Fruit fly (Drosophila melanogaster) whole organism, prepupa: ENCODE measurements around the gene CG15734.

Experiments
- Blimp-1 ChIP-seq: fragments of 200-800 bp; sonication (Bioruptor generic); optimal IDR thresholded peaks from 3 replicates; lab custom pipeline; 2017; ENCODE audit warnings: missing biosample characterization, missing genetic modification characterization, mild to moderate bottlenecking, moderate library complexity, missing genetic modification reagents
- CG10631 ChIP-seq: fragments of 200-800 bp; sonication (Bioruptor generic); optimal IDR thresholded peaks from 2 replicates; lab custom pipeline; 2016; ENCODE audit warnings: missing biosample characterization, missing genetic modification characterization
- CG10669 ChIP-seq: fragments of 200-800 bp; sonication (Bioruptor generic); optimal IDR thresholded peaks from 3 replicates; lab custom pipeline; 2018; ENCODE audit warnings: missing biosample characterization, mild to moderate bottlenecking, missing genetic modification characterization, moderate library complexity
- CG11294 ChIP-seq: fragments of 200-800 bp; sonication (Bioruptor generic); IDR thresholded peaks from 2 replicates; pipeline ENCODE4 v1.3.6; 2022; ENCODE audit warnings: missing biosample characterization, missing genetic modification characterization
- CG11762 ChIP-seq: fragments of 200-800 bp; sonication (Bioruptor generic); optimal IDR thresholded peaks from 3 replicates; lab custom pipeline; 2016; ENCODE audit warnings: missing biosample characterization, missing genetic modification characterization; ENCODE audit not compliant: insufficient read depth
- CG11902 ChIP-seq: fragments of 200-800 bp; sonication (Bioruptor generic); optimal IDR thresholded peaks from 3 replicates; lab custom pipeline; 2016; ENCODE audit warnings: missing biosample characterization, missing genetic modification characterization
- CG3032 ChIP-seq: fragments of 200-800 bp; optimal IDR thresholded peaks from 2 replicates; lab custom pipeline; 2019; ENCODE audit warnings: missing biosample characterization, mild to moderate bottlenecking, missing genetic modification characterization, moderate library complexity
- CG31627 ChIP-seq: fragments of 200-800 bp; sonication (Bioruptor generic); optimal IDR thresholded peaks from 3 replicates; lab custom pipeline; 2016; ENCODE audit warnings: missing biosample characterization, missing genetic modification characterization
- CG34406 ChIP-seq: fragments of 200-800 bp; sonication (Bioruptor generic); optimal IDR thresholded peaks from 3 replicates; lab custom pipeline; 2016; ENCODE audit warnings: missing biosample characterization, missing genetic modification characterization
- CG3919 ChIP-seq: fragments of 200-800 bp; sonication (Bioruptor generic); optimal IDR thresholded peaks from 3 replicates; lab custom pipeline; 2016; ENCODE audit warnings: missing biosample characterization, missing genetic modification characterization
- CG4318 ChIP-seq: fragments of 200-800 bp; sonication (Bioruptor generic); optimal IDR thresholded peaks from 3 replicates; lab custom pipeline; 2017; ENCODE audit warnings: missing biosample characterization, mild to moderate bottlenecking, missing genetic modification characterization
- CG6792 ChIP-seq: fragments of 200-800 bp; sonication (Bioruptor generic); optimal IDR thresholded peaks from 3 replicates; lab custom pipeline; 2016; ENCODE audit warnings: missing biosample characterization, missing genetic modification characterization
- CG6808 ChIP-seq: fragments of 200-800 bp; sonication (Bioruptor generic); optimal IDR thresholded peaks from 3 replicates; lab custom pipeline; 2017; ENCODE audit warnings: missing biosample characterization, missing genetic modification characterization, mild to moderate bottlenecking, moderate library complexity, missing genetic modification reagents
- CG6854 ChIP-seq: fragments of 200-800 bp; sonication (Bioruptor generic); optimal IDR thresholded peaks from 2 replicates; lab custom pipeline; 2017; ENCODE audit warnings: missing biosample characterization, mild to moderate bottlenecking, missing genetic modification characterization
- CG8119 ChIP-seq: fragments of 200-800 bp; sonication (Bioruptor generic); IDR thresholded peaks from 3 replicates; pipeline ENCODE4 v1.3.6; 2022; ENCODE audit warnings: missing biosample characterization, missing genetic modification characterization
- CG8319 ChIP-seq: fragments of 200-800 bp; sonication (Bioruptor generic); optimal IDR thresholded peaks from 3 replicates; lab custom pipeline; 2016; ENCODE audit warnings: missing biosample characterization, missing genetic modification characterization
- CG8632 ChIP-seq: fragments of 200-800 bp; sonication (Bioruptor generic); optimal IDR thresholded peaks from 3 replicates; lab custom pipeline; 2016; ENCODE audit warnings: missing biosample characterization, missing genetic modification characterization
- CG9139 ChIP-seq: fragments of 200-800 bp; sonication (Bioruptor generic); optimal IDR thresholded peaks from 3 replicates; lab custom pipeline; 2017; ENCODE audit warnings: missing biosample characterization, mild to moderate bottlenecking, missing genetic modification characterization
- Eip75B ChIP-seq: fragments of 200-800 bp; sonication (Bioruptor generic); optimal IDR thresholded peaks from 3 replicates; lab custom pipeline; 2016; ENCODE audit warnings: missing biosample characterization, missing genetic modification characterization
- Eip78C ChIP-seq: fragments of 200-800 bp; sonication (Bioruptor generic); peaks from one replicate; lab custom pipeline; 2016; ENCODE audit warnings: missing biosample characterization, missing genetic modification characterization
- Eip93F ChIP-seq: fragments of 200-800 bp; sonication (Bioruptor generic); optimal IDR thresholded peaks from 2 replicates; lab custom pipeline; 2016; ENCODE audit warnings: missing biosample characterization, mild to moderate bottlenecking, missing genetic modification characterization
- Ets21C ChIP-seq: fragments of 200-800 bp; sonication (Bioruptor generic); optimal IDR thresholded peaks from 3 replicates; lab custom pipeline; 2016; ENCODE audit warnings: missing biosample characterization, missing genetic modification characterization
- Hr38 ChIP-seq: sonication (Bioruptor generic); optimal IDR thresholded peaks from 2 replicates; lab custom pipeline; 2016; ENCODE audit warnings: missing biosample characterization, missing genetic modification characterization
- Hr39 ChIP-seq: fragments of 200-800 bp; sonication (Bioruptor generic); optimal IDR thresholded peaks from 2 replicates; lab custom pipeline; 2016; ENCODE audit warnings: missing biosample characterization, missing genetic modification characterization
- Hr4 ChIP-seq: fragments of 200-800 bp; sonication (Bioruptor generic); optimal IDR thresholded peaks from 3 replicates; lab custom pipeline; 2016; ENCODE audit warnings: missing biosample characterization, missing genetic modification characterization
- Lpt ChIP-seq: fragments of 200-800 bp; sonication (Bioruptor generic); optimal IDR thresholded peaks from 3 replicates; lab custom pipeline; 2016; ENCODE audit warnings: missing biosample characterization, missing genetic modification characterization
- Met ChIP-seq: fragments of 200-800 bp; sonication (Bioruptor generic); optimal IDR thresholded peaks from 3 replicates; lab custom pipeline; 2016; ENCODE audit warnings: missing biosample characterization, missing genetic modification characterization
- OdsH ChIP-seq: fragments of 200-800 bp; sonication (Bioruptor generic); optimal IDR thresholded peaks from 3 replicates; lab custom pipeline; 2016; ENCODE audit warnings: missing biosample characterization, missing genetic modification characterization
- Smox ChIP-seq: fragments of 200-800 bp; sonication (Bioruptor generic); optimal IDR thresholded peaks from 3 replicates; lab custom pipeline; 2016; ENCODE audit warnings: missing biosample characterization, missing genetic modification characterization
- Sox15 ChIP-seq: fragments of 200-800 bp; sonication (Bioruptor generic); optimal IDR thresholded peaks from 3 replicates; lab custom pipeline; 2016; ENCODE audit warnings: missing biosample characterization, missing genetic modification characterization
- achi ChIP-seq: fragments of 200-800 bp; sonication (Bioruptor generic); optimal IDR thresholded peaks from 3 replicates; lab custom pipeline; 2016; ENCODE audit warnings: missing biosample characterization, missing genetic modification characterization
- acj6 ChIP-seq: fragments of 200-800 bp; sonication (Bioruptor generic); optimal IDR thresholded peaks from 3 replicates; lab custom pipeline; 2016; ENCODE audit warnings: missing biosample characterization, missing genetic modification characterization
- cyc ChIP-seq: fragments of 200-800 bp; sonication (Bioruptor generic); optimal IDR thresholded peaks from 3 replicates; lab custom pipeline; 2016; ENCODE audit warnings: missing biosample characterization, missing genetic modification characterization
- dac ChIP-seq: fragments of 200-800 bp; sonication (Bioruptor generic); optimal IDR thresholded peaks from 2 replicates; lab custom pipeline; 2017; ENCODE audit warnings: missing biosample characterization, mild to moderate bottlenecking, missing genetic modification characterization
- esn ChIP-seq: fragments of 200-800 bp; sonication (Bioruptor generic); optimal IDR thresholded peaks from 2 replicates; lab custom pipeline; 2016; ENCODE audit warnings: missing biosample characterization, mild to moderate bottlenecking, missing genetic modification characterization, moderate library complexity
- fd59A ChIP-seq: fragments of 200-800 bp; sonication (Bioruptor generic); optimal IDR thresholded peaks from 2 replicates; lab custom pipeline; 2017; ENCODE audit warnings: missing biosample characterization, mild to moderate bottlenecking, missing genetic modification characterization, missing genetic modification reagents
- lz ChIP-seq: fragments of 200-800 bp; sonication (Bioruptor generic); optimal IDR thresholded peaks from 3 replicates; lab custom pipeline; 2016; ENCODE audit warnings: missing biosample characterization, missing genetic modification characterization
- net ChIP-seq: fragments of 200-800 bp; sonication (Bioruptor generic); optimal IDR thresholded peaks from 3 replicates; lab custom pipeline; 2016; ENCODE audit warnings: missing biosample characterization, missing genetic modification characterization
- salr ChIP-seq, 2 experiments: fragments of 200-800 bp; sonication (Bioruptor generic); optimal IDR thresholded peaks; 3 replicates each; lab custom pipeline; 2016 to 2018; ENCODE audit warnings: missing biosample characterization in 2 of 2, missing genetic modification characterization in 2 of 2, mild to moderate bottlenecking in 1 of 2
- spab ChIP-seq: fragments of 200-800 bp; sonication (Bioruptor generic); optimal IDR thresholded peaks from 2 replicates; lab custom pipeline; 2017; ENCODE audit warnings: missing biosample characterization, mild to moderate bottlenecking, missing genetic modification characterization, missing genetic modification reagents
- ss ChIP-seq, 2 experiments: fragments of 200-800 bp; sonication (Bioruptor generic); optimal IDR thresholded peaks; 2 replicates in 1 of 2; 3 replicates in 1 of 2; lab custom pipeline; 2017 to 2018; ENCODE audit warnings: mild to moderate bottlenecking in 2 of 2, missing biosample characterization in 2 of 2, missing genetic modification characterization in 2 of 2, moderate library complexity in 1 of 2
- svp ChIP-seq: fragments of 200-800 bp; sonication (Bioruptor generic); peaks from one replicate; lab custom pipeline; 2016; ENCODE audit warnings: missing biosample characterization, missing genetic modification characterization
- topi ChIP-seq: fragments of 200-800 bp; sonication (Bioruptor generic); optimal IDR thresholded peaks from 3 replicates; lab custom pipeline; 2016; ENCODE audit warnings: missing biosample characterization, missing genetic modification characterization
- vri ChIP-seq: fragments of 200-800 bp; sonication (Bioruptor generic); optimal IDR thresholded peaks from 3 replicates; lab custom pipeline; 2016; ENCODE audit warnings: missing biosample characterization, mild to moderate bottlenecking, missing genetic modification characterization

CG15734 gene

dm6 chrX:12085694-12086093 is 1.1 kb downstream of the CG15734 start:
- TF ChIP-seq CG10669 (no peak), CG8632 (GFP tag; lab: Kevin White, UChicago) (no peak), CG34406 (GFP tag; lab: Kevin White, UChicago) (no peak), Eip78C (no peak), Hr38 (no peak), CG11762 (GFP tag; lab: Kevin White, UChicago) (no peak), Blimp-1 (GFP tag; lab: Kevin White, UChicago) (no peak), topi (GFP tag; lab: Kevin White, UChicago) (no peak), CG3032 (no peak), esn (GFP tag; lab: Kevin White, UChicago) (no peak), CG8319 (GFP tag; lab: Kevin White, UChicago) (no peak)

DNA sequence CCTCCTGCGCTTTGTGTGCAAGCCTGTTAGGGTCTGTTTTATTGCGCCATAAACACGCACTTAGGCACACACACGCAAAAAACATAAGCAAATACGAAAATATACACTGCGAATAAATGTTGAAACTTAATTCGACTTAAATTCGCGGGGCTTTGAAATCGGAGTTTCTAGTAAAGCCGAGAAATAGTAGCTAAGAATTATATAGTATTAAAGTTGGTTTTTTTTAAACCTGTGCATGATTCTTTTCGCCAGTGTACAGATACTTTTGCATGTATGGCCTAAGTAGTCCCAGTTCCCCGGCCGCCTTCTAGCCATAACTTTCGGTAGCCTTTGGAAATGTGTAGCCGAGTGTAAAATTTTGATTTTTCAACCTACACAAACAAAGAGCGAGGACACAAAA is 2.4 kb downstream of the CG15734 start:
- TF ChIP-seq Eip78C (peak; percentile 40), Hr39 (GFP tag; lab: Kevin White, UChicago) (peak; percentile 2), vri (GFP tag; lab: Kevin White, UChicago) (no peak)

DNA sequence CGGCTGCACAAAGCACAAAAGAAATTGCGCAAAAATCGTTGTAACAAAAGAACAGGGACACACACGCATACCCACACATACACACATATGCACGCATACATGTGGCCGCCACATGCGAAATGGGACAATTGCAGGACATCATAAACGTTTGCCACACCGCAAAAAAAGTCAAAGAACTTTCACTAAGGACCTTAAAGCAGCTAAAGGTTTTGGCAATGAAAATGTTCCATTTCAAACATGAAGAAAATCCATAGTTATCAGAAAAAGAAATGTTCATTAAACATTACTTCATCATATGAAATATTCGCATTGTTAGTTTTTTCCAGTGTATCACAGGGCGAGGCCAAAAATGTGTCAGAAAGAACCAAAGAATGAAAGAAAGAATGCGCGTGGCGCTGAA is 4.6 kb downstream of the CG15734 start:
- TF ChIP-seq svp (GFP tag; lab: Kevin White, UChicago) (peak; percentile 60), cyc (GFP tag; lab: Kevin White, UChicago) (peak; percentile 10), topi (GFP tag; lab: Kevin White, UChicago) (peak; percentile 2), Eip93F (GFP tag; lab: Kevin White, UChicago) (no peak), Met (GFP tag; lab: Kevin White, UChicago) (peak; percentile 2), spab (GFP tag; lab: Kevin White, UChicago) (no peak), Eip78C (peak; percentile 53)

- peak in 1 of 2 experiments; percentile 24 for TF ChIP-seq ss (GFP tag; optimal IDR thresholded peaks at IDR 0.05; lab: Kevin White, UChicago)
- TF ChIP-seq CG10669 = peak; percentile 22
- peak; percentile 19 for TF ChIP-seq CG3032
- TF ChIP-seq CG8119 (GFP tag; lab: Robert Waterston, UW) = 0 out of 3 replicates have a peak, but pooled peaks have one; percentile 27
- no peak for TF ChIP-seq CG11294 (GFP tag; lab: Robert Waterston, UW)
- TF ChIP-seq CG34406 (GFP tag; lab: Kevin White, UChicago) = no peak
- TF ChIP-seq Lpt (GFP tag; lab: Kevin White, UChicago) = no peak
- TF ChIP-seq Hr4 (GFP tag; lab: Kevin White, UChicago) = no peak
- no peak for TF ChIP-seq CG9139 (GFP tag; lab: Kevin White, UChicago)
- TF ChIP-seq CG4318 (GFP tag; lab: Kevin White, UChicago) = no peak
- no peak for TF ChIP-seq Blimp-1 (GFP tag; lab: Kevin White, UChicago)
- TF ChIP-seq CG6792 = peak; percentile 8
- no peak for TF ChIP-seq spab (GFP tag; lab: Kevin White, UChicago)
- TF ChIP-seq CG8319 (GFP tag; lab: Kevin White, UChicago) = no peak
- TF ChIP-seq lz = no peak
- TF ChIP-seq achi (GFP tag; lab: Kevin White, UChicago) = peak; percentile 13
- TF ChIP-seq esn (GFP tag; lab: Kevin White, UChicago) = no peak
- no peak for TF ChIP-seq CG31627
- TF ChIP-seq CG10631 (GFP tag; lab: Kevin White, UChicago) = peak; percentile 5
- no peak for TF ChIP-seq Ets21C (GFP tag; lab: Kevin White, UChicago)
- peak; percentile 62 for TF ChIP-seq Eip78C
- TF ChIP-seq CG6808 (GFP tag; lab: Kevin White, UChicago) = no peak
- TF ChIP-seq topi (GFP tag; lab: Kevin White, UChicago) = no peak
- TF ChIP-seq CG11902 = no peak
- no peak for TF ChIP-seq net (GFP tag; lab: Kevin White, UChicago)
- no peak for TF ChIP-seq CG8632 (GFP tag; lab: Kevin White, UChicago)
- no peak for TF ChIP-seq Eip93F (GFP tag; lab: Kevin White, UChicago)
- no peak for TF ChIP-seq OdsH
- TF ChIP-seq dac = no peak
- no peak for TF ChIP-seq Met (GFP tag; lab: Kevin White, UChicago)
- no peak for TF ChIP-seq acj6
- TF ChIP-seq CG3919 (GFP tag; lab: Kevin White, UChicago) = no peak
- TF ChIP-seq salr (GFP tag; optimal IDR thresholded peaks at IDR 0.05; lab: Kevin White, UChicago) = no peak
- no peak for TF ChIP-seq cyc (GFP tag; lab: Kevin White, UChicago)
- TF ChIP-seq Smox (GFP tag; lab: Kevin White, UChicago) = no peak
- TF ChIP-seq Eip75B = no peak
- peak; percentile 7 for TF ChIP-seq svp (GFP tag; lab: Kevin White, UChicago)
- TF ChIP-seq Hr38 = no peak
- TF ChIP-seq Sox15 (GFP tag; lab: Kevin White, UChicago) = no peak
- no peak for TF ChIP-seq CG6854 (GFP tag; lab: Kevin White, UChicago)
- no peak for TF ChIP-seq fd59A (GFP tag; lab: Kevin White, UChicago)
Observed at dm6 chrX:12076243-12076642, 10.6 kb downstream of the CG15734 start.
